Fruit fly (Drosophila melanogaster): ENCODE results near the gene CG43725.
A peak's percentile ranks its signal among the peaks of the same experiment; 100 is the strongest.

CG43725 gene

dm6 chr2L:11106562-11106962, 31.2 kb downstream of the CG43725 start, which contains the start of gene Reps (continued):
- TF ChIP-seq B-H2 (GFP tag; optimal IDR thresholded peaks at IDR 0.05) (peak; percentile 96), lbe (GFP tag; optimal IDR thresholded peaks at IDR 0.05) (peak; percentile 96), CG2875 (GFP tag; optimal IDR thresholded peaks at IDR 0.05) (peak; percentile 97), CG11504 (tag; optimal IDR thresholded peaks at IDR 0.05) (peak; percentile 97), sug (tag; optimal IDR thresholded peaks at IDR 0.05) (peak; percentile 97), da (GFP tag; optimal IDR thresholded peaks at IDR 0.05) (peak; percentile 95), odd (GFP tag; optimal IDR thresholded peaks at IDR 0.05) (peak; percentile 93), Ravus (GFP tag; IDR thresholded peaks at IDR 0.05) (peak; percentile 97), gcm (GFP tag; optimal IDR thresholded peaks at IDR 0.05) (peak; percentile 97), CG12071 (GFP tag; optimal IDR thresholded peaks at IDR 0.05) (peak; percentile 96), wdn (GFP tag; IDR thresholded peaks at IDR 0.05) (peak; percentile 99), CG11696 (GFP tag; IDR thresholded peaks at IDR 0.05) (peak; percentile 94), bigmax (GFP tag; optimal IDR thresholded peaks at IDR 0.05) (peak; percentile 62), Lim3 (GFP tag; IDR thresholded peaks at IDR 0.05) (peak; percentile 96), Sox102F (GFP tag; optimal IDR thresholded peaks at IDR 0.05) (peak; percentile 98), disco-r (GFP tag; optimal IDR thresholded peaks at IDR 0.05) (peak; percentile 92), bowl (GFP tag; IDR thresholded peaks at IDR 0.05) (peak; percentile 97), CG14441 (GFP tag; IDR thresholded peaks at IDR 0.05) (peak; percentile 99), CG8359 (GFP tag; optimal IDR thresholded peaks at IDR 0.05; ENCODE audit: borderline replicate concordance) (peak; percentile 94), Doc3 (GFP tag; IDR thresholded peaks at IDR 0.05; ENCODE audit: partially characterized antibody) (peak; percentile 49; the same call in 1 of the 3 replicates), trem (tag; optimal IDR thresholded peaks at IDR 0.05) (peak; percentile 97), Hey (tag; optimal IDR thresholded peaks at IDR 0.05) (peak; percentile 86), stc (GFP tag; IDR thresholded peaks at IDR 0.05) (peak; percentile 99), peb (GFP tag; IDR thresholded peaks at IDR 0.05) (peak; percentile 98), Gsc (GFP tag; IDR thresholded peaks at IDR 0.05) (peak; percentile 98), nmo (GFP tag; optimal IDR thresholded peaks at IDR 0.05) (peak; percentile 100), CG1832 (GFP tag; optimal IDR thresholded peaks at IDR 0.05) (no peak), CG10321 (GFP tag; IDR thresholded peaks at IDR 0.05) (peak; percentile 83), zen (tag; optimal IDR thresholded peaks at IDR 0.05) (peak; percentile 99), corto (GFP tag; optimal IDR thresholded peaks at IDR 0.05) (peak; percentile 90), unpg (GFP tag; optimal IDR thresholded peaks at IDR 0.05) (peak; percentile 99), ase (GFP tag; IDR thresholded peaks at IDR 0.05) (peak; percentile 99), CG9437 (GFP tag; optimal IDR thresholded peaks at IDR 0.05) (peak; percentile 92), Dfd (GFP tag; optimal IDR thresholded peaks at IDR 0.05) (no peak), Sox100B (GFP tag; optimal IDR thresholded peaks at IDR 0.05) (peak; percentile 97), vnd (GFP tag; IDR thresholded peaks at IDR 0.05; ENCODE audit: partially characterized antibody) (peak; percentile 52; the same call in 2 of the 3 replicates), ash1 (GFP tag; optimal IDR thresholded peaks at IDR 0.05) (peak; percentile 57), ERR (GFP tag; optimal IDR thresholded peaks at IDR 0.05) (peak; percentile 94), CG7271 (tag; optimal IDR thresholded peaks at IDR 0.05) (peak; percentile 98), CG5180 (GFP tag; optimal IDR thresholded peaks at IDR 0.05) (peak; percentile 89), CG13775 (GFP tag; optimal IDR thresholded peaks at IDR 0.05) (peak; percentile 100), CG6813 (GFP tag; optimal IDR thresholded peaks at IDR 0.05) (peak; percentile 97), dm (GFP tag; optimal IDR thresholded peaks at IDR 0.05) (peak; percentile 95), CG18619 (GFP tag; optimal IDR thresholded peaks at IDR 0.05) (peak; percentile 97), wek (GFP tag; optimal IDR thresholded peaks at IDR 0.05) (peak; percentile 88), klu (GFP tag; IDR thresholded peaks at IDR 0.05) (peak; percentile 99), CG8388 (GFP tag; optimal IDR thresholded peaks at IDR 0.05) (peak; percentile 98), Dref (GFP tag; IDR thresholded peaks at IDR 0.05) (peak; percentile 90), ewg (GFP tag; optimal IDR thresholded peaks at IDR 0.05) (peak; percentile 97), danr (GFP tag; IDR thresholded peaks at IDR 0.05) (peak; percentile 98)
